Worm (Caenorhabditis elegans) whole organism, L2 larva: ENCODE measurements around the gene arl-5.

Source experiments
- C34F6.9 ChIP-seq: fragments of 150-350 bp; optimal IDR thresholded peaks from 2 replicates; lab custom pipeline; 2014; ENCODE audit warnings: missing biosample characterization, missing genetic modification characterization
- alr-1 ChIP-seq: fragments of 150-350 bp; optimal IDR thresholded peaks from 2 replicates; lab custom pipeline; 2014; ENCODE audit warnings: missing biosample characterization, missing genetic modification characterization
- aly-2 ChIP-seq: fragments of 150-350 bp; optimal IDR thresholded peaks from 2 replicates; lab custom pipeline; 2014; ENCODE audit warnings: missing biosample characterization, missing genetic modification characterization
- ama-1 ChIP-seq: fragments of 150-350 bp; optimal IDR thresholded peaks from 2 replicates; lab custom pipeline; 2018; ENCODE audit warnings: inconsistent platforms
- ceh-16 ChIP-seq: fragments of 150-350 bp; optimal IDR thresholded peaks from 2 replicates; lab custom pipeline; 2014; ENCODE audit warnings: missing biosample characterization, missing genetic modification characterization
- lin-13 ChIP-seq: fragments of 150-350 bp; optimal IDR thresholded peaks from 2 replicates; lab custom pipeline; 2014; ENCODE audit warnings: missing biosample characterization, missing genetic modification reagents, missing genetic modification characterization
- lin-39 ChIP-seq: fragments of 150-350 bp; optimal IDR thresholded peaks from 2 replicates; lab custom pipeline; 2014; ENCODE audit warnings: missing biosample characterization, missing genetic modification reagents, missing genetic modification characterization
- mdl-1 ChIP-seq, 2 experiments: fragments of 150-350 bp in 1 of 2; sonication (generic microtip) in 1 of 2; optimal IDR thresholded peaks; 2 replicates each; lab custom pipeline; 2017; ENCODE audit warnings: missing biosample characterization in 2 of 2, missing genetic modification characterization in 2 of 2
- nhr-12 ChIP-seq: fragments of 150-350 bp; optimal IDR thresholded peaks from 2 replicates; lab custom pipeline; 2014; ENCODE audit warnings: missing biosample characterization, missing genetic modification characterization
- nhr-77 ChIP-seq: fragments of 150-350 bp; optimal IDR thresholded peaks from 2 replicates; lab custom pipeline; 2014; ENCODE audit warnings: missing biosample characterization, missing genetic modification characterization
- sem-4 ChIP-seq: fragments of 150-350 bp; optimal IDR thresholded peaks from 2 replicates; lab custom pipeline; 2014; ENCODE audit warnings: missing biosample characterization, missing genetic modification reagents, missing genetic modification characterization
- snpc-4 ChIP-seq: fragments of 150-350 bp; optimal IDR thresholded peaks from 2 replicates; lab custom pipeline; 2014; ENCODE audit warnings: missing biosample characterization, missing genetic modification characterization
- unc-62 ChIP-seq: fragments of 150-350 bp; optimal IDR thresholded peaks from 2 replicates; lab custom pipeline; 2014; ENCODE audit warnings: missing biosample characterization, missing genetic modification reagents, missing genetic modification characterization

ce11 chrIII:9867352-9867751 lies 44.3 kb downstream of the arl-5 start:
- TF ChIP-seq aly-2 (tag; lab: Kevin White, UChicago) (no peak), snpc-4 (tag; lab: Kevin White, UChicago) (no peak), ama-1 (lab: Kevin White, UChicago) (no peak), nhr-12 (tag; lab: Kevin White, UChicago) (no peak), unc-62 (GFP tag; lab: Kevin White, UChicago) (no peak), alr-1 (tag; lab: Kevin White, UChicago) (no peak), mdl-1 (tag; optimal IDR thresholded peaks at IDR 0.05; lab: Kevin White, UChicago) (no peak), lin-39 (tag; lab: Kevin White, UChicago) (no peak), ceh-16 (no peak), lin-13 (GFP tag; lab: Kevin White, UChicago) (no peak), sem-4 (no peak), C34F6.9 (tag; lab: Kevin White, UChicago) (no peak), nhr-77 (tag; lab: Kevin White, UChicago) (no peak)
